Worm (Caenorhabditis elegans) whole organism, mixed stage, embryonic: ENCODE data around the gene C54F6.19.

Experiments
- M03D4.4 ChIP-seq: sonication (generic microtip); optimal IDR thresholded peaks from 2 replicates; lab custom pipeline; 2017; ENCODE audit warnings: mild to moderate bottlenecking, missing genetic modification characterization, missing compliant biosample characterization
- bed-3 ChIP-seq: fragments of 200-800 bp; sonication (Bioruptor generic); optimal IDR thresholded peaks from 3 replicates; lab custom pipeline; 2018; ENCODE audit warnings: mild to moderate bottlenecking, missing genetic modification characterization, moderate library complexity, missing compliant biosample characterization
- blmp-1 ChIP-seq: fragments of 150-350 bp; optimal IDR thresholded peaks from 2 replicates; lab custom pipeline; 2014; ENCODE audit warnings: missing biosample characterization, missing genetic modification characterization
- ceh-39 ChIP-seq: fragments of 150-350 bp; optimal IDR thresholded peaks from 2 replicates; lab custom pipeline; 2014; ENCODE audit warnings: missing biosample characterization, missing genetic modification characterization
- ceh-43 ChIP-seq: fragments of 200-800 bp; sonication (Bioruptor generic); optimal IDR thresholded peaks from 2 replicates; lab custom pipeline; 2018; ENCODE audit warnings: mild to moderate bottlenecking, missing genetic modification characterization, moderate library complexity, missing compliant biosample characterization
- ceh-83 ChIP-seq: fragments of 200-800 bp; sonication (Bioruptor generic); optimal IDR thresholded peaks from 2 replicates; lab custom pipeline; 2018; ENCODE audit warnings: mild to moderate bottlenecking, missing genetic modification characterization, missing compliant biosample characterization
- ces-1 ChIP-seq: fragments of 150-350 bp; optimal IDR thresholded peaks from 2 replicates; lab custom pipeline; 2014; ENCODE audit warnings: missing biosample characterization, missing genetic modification reagents, missing genetic modification characterization
- cnd-1 ChIP-seq: fragments of 200-800 bp; sonication (Bioruptor generic); optimal IDR thresholded peaks from 2 replicates; lab custom pipeline; 2018; ENCODE audit warnings: mild to moderate bottlenecking, missing genetic modification characterization, missing compliant biosample characterization
- elt-1 ChIP-seq: sonication (generic microtip); optimal IDR thresholded peaks from 2 replicates; lab custom pipeline; 2017; ENCODE audit warnings: missing genetic modification characterization, mild to moderate bottlenecking, missing compliant biosample characterization, antibody characterized with exemption, moderate library complexity, borderline replicate concordance; ENCODE audit not compliant: insufficient read depth
- elt-3 ChIP-seq: fragments of 150-350 bp; optimal IDR thresholded peaks from 2 replicates; lab custom pipeline; 2014; ENCODE audit warnings: missing biosample characterization, missing genetic modification characterization
- flh-1 ChIP-seq: fragments of 200-800 bp; sonication (Bioruptor generic); optimal IDR thresholded peaks from 2 replicates; lab custom pipeline; 2018; ENCODE audit warnings: mild to moderate bottlenecking, missing genetic modification characterization, moderate library complexity, missing compliant biosample characterization
- ham-2 ChIP-seq: fragments of 200-800 bp; sonication (Bioruptor generic); optimal IDR thresholded peaks from 2 replicates; lab custom pipeline; 2018; ENCODE audit warnings: mild to moderate bottlenecking, missing genetic modification characterization, missing compliant biosample characterization
- hlh-1 ChIP-seq: fragments of 150-350 bp; optimal IDR thresholded peaks from 2 replicates; lab custom pipeline; 2014; ENCODE audit warnings: missing biosample characterization, missing genetic modification reagents, missing genetic modification characterization
- lin-32 ChIP-seq: fragments of 200-800 bp; sonication (Bioruptor generic); optimal IDR thresholded peaks from 2 replicates; lab custom pipeline; 2018; ENCODE audit warnings: mild to moderate bottlenecking, missing genetic modification characterization, missing compliant biosample characterization
- lsy-2 ChIP-seq: fragments of 150-350 bp; optimal IDR thresholded peaks from 2 replicates; lab custom pipeline; 2014; ENCODE audit warnings: missing biosample characterization, missing genetic modification characterization
- mab-5 ChIP-seq: fragments of 150-350 bp; optimal IDR thresholded peaks from 2 replicates; lab custom pipeline; 2014; ENCODE audit warnings: missing biosample characterization, missing genetic modification characterization
- mep-1 ChIP-seq: fragments of 150-350 bp; optimal IDR thresholded peaks from 2 replicates; lab custom pipeline; 2017; ENCODE audit warnings: missing biosample characterization, missing genetic modification reagents, missing genetic modification characterization, inconsistent platforms
- mls-2 ChIP-seq: sonication (generic microtip); optimal IDR thresholded peaks from 2 replicates; lab custom pipeline; 2016; ENCODE audit warnings: mild to moderate bottlenecking, missing genetic modification characterization, moderate library complexity, missing compliant biosample characterization
- nhr-12 ChIP-seq: fragments of 150-350 bp; optimal IDR thresholded peaks from 2 replicates; lab custom pipeline; 2014; ENCODE audit warnings: missing biosample characterization, missing genetic modification characterization
- nhr-2 ChIP-seq: fragments of 150-350 bp; optimal IDR thresholded peaks from 2 replicates; lab custom pipeline; 2014; ENCODE audit warnings: missing biosample characterization, missing genetic modification characterization
- nhr-237 ChIP-seq: fragments of 150-350 bp; optimal IDR thresholded peaks from 2 replicates; lab custom pipeline; 2014; ENCODE audit warnings: missing biosample characterization, missing genetic modification characterization
- pha-4 ChIP-seq: fragments of 150-350 bp; optimal IDR thresholded peaks from 2 replicates; lab custom pipeline; 2018; ENCODE audit warnings: missing biosample characterization, missing genetic modification reagents, missing genetic modification characterization
- sem-2 ChIP-seq: fragments of 200-800 bp; sonication (Bioruptor generic); optimal IDR thresholded peaks from 2 replicates; lab custom pipeline; 2018; ENCODE audit warnings: mild to moderate bottlenecking, missing genetic modification characterization, missing compliant biosample characterization
- sptf-1 ChIP-seq: sonication (generic microtip); optimal IDR thresholded peaks from 2 replicates; lab custom pipeline; 2017; ENCODE audit warnings: mild to moderate bottlenecking, missing genetic modification characterization, moderate library complexity, missing compliant biosample characterization
- tbx-8 ChIP-seq: fragments of 200-800 bp; sonication (Bioruptor generic); optimal IDR thresholded peaks from 2 replicates; lab custom pipeline; 2018; ENCODE audit warnings: mild to moderate bottlenecking, missing genetic modification characterization, moderate library complexity, missing compliant biosample characterization
- unc-120 ChIP-seq: sonication (generic microtip); optimal IDR thresholded peaks from 2 replicates; lab custom pipeline; 2017; ENCODE audit warnings: missing genetic modification characterization, missing compliant biosample characterization; ENCODE audit not compliant: poor library complexity, severe bottlenecking
- unc-39 ChIP-seq: fragments of 150-350 bp; optimal IDR thresholded peaks from 2 replicates; lab custom pipeline; 2014; ENCODE audit warnings: missing biosample characterization, missing genetic modification characterization
- zip-8 ChIP-seq: fragments of 150-350 bp; optimal IDR thresholded peaks from 2 replicates; lab custom pipeline; 2014; ENCODE audit warnings: missing biosample characterization, missing genetic modification characterization
- ztf-11 ChIP-seq: fragments of 150-350 bp; optimal IDR thresholded peaks from 2 replicates; lab custom pipeline; 2014; ENCODE audit warnings: missing biosample characterization, missing genetic modification characterization

Gene C54F6.19

DNA sequence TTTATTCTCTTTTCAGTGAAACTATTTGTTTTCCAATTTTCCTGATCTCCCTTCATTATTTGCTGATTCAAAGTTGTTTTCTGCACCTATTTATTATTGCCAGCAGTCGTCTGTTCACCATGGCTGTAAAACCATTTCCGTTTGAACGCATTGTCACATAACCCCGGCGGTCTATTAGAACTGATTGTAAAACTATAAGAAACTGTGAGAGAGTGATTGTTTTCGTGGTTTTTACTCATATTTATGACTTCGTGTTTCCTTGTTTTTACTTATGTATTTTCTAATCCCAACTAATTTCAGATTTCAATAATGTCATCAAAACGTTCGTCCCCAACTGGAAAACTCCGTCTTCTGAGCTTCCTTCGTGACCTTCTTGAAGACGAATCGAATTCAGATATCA, 17.7 kb downstream of the C54F6.19 start, which contains the start of gene F19F10.1:
Gene F19F10.1 (plus strand): TSS at position 301 of the 400 bp plus-strand sequence.
- TF ChIP-seq blmp-1 (tag; lab: Kevin White, UChicago) = no peak
- no peak for TF ChIP-seq unc-39 (tag; lab: Kevin White, UChicago)
- no peak for TF ChIP-seq ceh-83 (GFP tag; lab: Kevin White, UChicago)
- TF ChIP-seq mep-1 (tag; lab: Kevin White, UChicago) = no peak
- no peak for TF ChIP-seq nhr-12 (tag; lab: Kevin White, UChicago)
- TF ChIP-seq ceh-43 = no peak
- no peak for TF ChIP-seq nhr-237
- TF ChIP-seq lsy-2 (tag; lab: Kevin White, UChicago) = no peak
- no peak for TF ChIP-seq bed-3 (GFP tag; lab: Kevin White, UChicago)
- TF ChIP-seq unc-120 = no peak
- no peak for TF ChIP-seq sem-2 (GFP tag; lab: Kevin White, UChicago)
- TF ChIP-seq lin-32 (GFP tag; lab: Kevin White, UChicago) = no peak
- no peak for TF ChIP-seq tbx-8 (GFP tag; lab: Kevin White, UChicago)
- no peak for TF ChIP-seq M03D4.4 (tag; lab: Kevin White, UChicago)
- TF ChIP-seq, all 35 proteins: peak for 0

- TF ChIP-seq elt-1 = no peak
- TF ChIP-seq zip-8 (tag; lab: Kevin White, UChicago) = peak; percentile 54
- TF ChIP-seq sptf-1 = no peak
- no peak for TF ChIP-seq mab-5 (tag; lab: Kevin White, UChicago)
Measured at ce11 chrV:7570290-7570689, 25.0 kb downstream of the C54F6.19 start, which contains the start of gene clec-212. Gene clec-212, minus strand, starts transcription at chrV:7570390.

DNA sequence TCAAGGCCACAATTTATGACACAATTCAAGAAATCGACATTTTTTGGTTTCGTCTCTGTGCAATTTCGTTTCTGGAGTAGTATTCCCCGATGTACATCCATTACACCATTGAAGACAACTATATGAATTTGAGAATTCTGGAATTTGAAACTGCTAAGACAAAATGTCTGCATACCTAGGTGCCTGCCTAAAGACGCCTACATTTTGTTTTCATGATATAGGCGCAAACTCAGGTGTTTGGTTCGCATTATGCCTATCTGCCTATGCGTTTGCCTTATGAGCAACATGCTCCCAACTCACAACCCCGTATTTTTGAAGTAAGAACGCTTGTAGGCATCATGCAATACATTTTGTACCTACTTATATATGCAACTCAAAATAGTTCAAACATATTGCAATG, 25.7 kb downstream of the C54F6.19 start, which contains the start of gene F19F10.14:
Gene F19F10.14 (minus strand): TSS at position 101 of the 400 bp plus-strand sequence.
- no peak for TF ChIP-seq unc-120
- TF ChIP-seq ceh-39 = no peak
- no peak for TF ChIP-seq cnd-1 (tag; lab: Kevin White, UChicago)
- TF ChIP-seq lsy-2 (tag; lab: Kevin White, UChicago) = no peak
- TF ChIP-seq nhr-12 (tag; lab: Kevin White, UChicago) = no peak
- no peak for TF ChIP-seq pha-4
- no peak for TF ChIP-seq ham-2
- no peak for TF ChIP-seq ces-1 (GFP tag; lab: Kevin White, UChicago)
- TF ChIP-seq flh-1 (GFP tag; lab: Kevin White, UChicago) = no peak
- no peak for TF ChIP-seq unc-39 (tag; lab: Kevin White, UChicago)
- no peak for TF ChIP-seq elt-1
- TF ChIP-seq nhr-2 = no peak
- TF ChIP-seq sptf-1 = no peak
- TF ChIP-seq blmp-1 (tag; lab: Kevin White, UChicago) = no peak
- no peak for TF ChIP-seq zip-8 (tag; lab: Kevin White, UChicago)
- TF ChIP-seq hlh-1 (tag; lab: Kevin White, UChicago) = no peak
- TF ChIP-seq mls-2 (tag; lab: Kevin White, UChicago) = no peak
- no peak for TF ChIP-seq ztf-11 (tag; lab: Kevin White, UChicago)

DNA sequence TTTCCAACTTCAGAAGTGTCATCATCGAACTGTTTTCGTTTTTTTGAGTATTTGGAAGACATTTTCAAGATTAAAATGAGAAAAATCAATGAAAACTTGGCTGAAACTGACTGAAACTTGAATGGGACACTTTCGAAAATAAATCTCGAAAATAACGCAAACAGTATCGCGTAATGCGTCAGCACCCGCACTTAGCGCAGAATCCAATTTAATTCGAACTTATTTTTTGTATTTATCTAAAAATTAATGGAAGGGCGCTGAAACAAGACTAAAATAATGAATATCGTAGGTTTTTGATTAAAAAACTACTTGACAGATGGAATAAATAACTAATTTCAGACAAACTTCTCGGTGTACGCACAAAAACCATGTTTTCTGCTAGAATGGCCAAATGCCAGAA, 30.3 kb downstream of the C54F6.19 start, which contains the start of the genes snu-66 and ints-9:
Gene snu-66 (minus strand): TSS at position 108 of the 400 bp plus-strand sequence.
Gene ints-9 (plus strand): TSS at position 240 of the 400 bp plus-strand sequence.
- TF ChIP-seq mep-1 (tag; lab: Kevin White, UChicago) (peak; percentile 13), blmp-1 (tag; lab: Kevin White, UChicago) (no peak), flh-1 (GFP tag; lab: Kevin White, UChicago) (no peak), ces-1 (GFP tag; lab: Kevin White, UChicago) (peak; percentile 67), pha-4 (peak; percentile 32), hlh-1 (tag; lab: Kevin White, UChicago) (peak; percentile 6), elt-3 (tag; lab: Kevin White, UChicago) (no peak)

ce11 chrV:7580378-7580777, 35.1 kb downstream of the C54F6.19 start, which contains the start of gene ets-6:
Gene ets-6, minus strand, starts transcription at chrV:7580546.
- TF ChIP-seq sem-2 (GFP tag; lab: Kevin White, UChicago) (no peak), ces-1 (GFP tag; lab: Kevin White, UChicago) (peak; percentile 48), pha-4 (peak; percentile 47), mep-1 (tag; lab: Kevin White, UChicago) (peak; percentile 53), hlh-1 (tag; lab: Kevin White, UChicago) (no peak), nhr-237 (peak; percentile 30)
